Worm (Caenorhabditis elegans) whole organism, late embryonic: Measurements from ENCODE around the gene droe-4.

Experiments
- fkh-10 ChIP-seq: fragments of 150-350 bp; optimal IDR thresholded peaks from 2 replicates; lab custom pipeline; 2014; ENCODE audit warnings: missing biosample characterization, missing genetic modification reagents, missing genetic modification characterization
- tbx-2 ChIP-seq: sonication (generic microtip); optimal IDR thresholded peaks from 2 replicates; lab custom pipeline; 2016; ENCODE audit warnings: missing genetic modification characterization, missing compliant biosample characterization

DNA sequence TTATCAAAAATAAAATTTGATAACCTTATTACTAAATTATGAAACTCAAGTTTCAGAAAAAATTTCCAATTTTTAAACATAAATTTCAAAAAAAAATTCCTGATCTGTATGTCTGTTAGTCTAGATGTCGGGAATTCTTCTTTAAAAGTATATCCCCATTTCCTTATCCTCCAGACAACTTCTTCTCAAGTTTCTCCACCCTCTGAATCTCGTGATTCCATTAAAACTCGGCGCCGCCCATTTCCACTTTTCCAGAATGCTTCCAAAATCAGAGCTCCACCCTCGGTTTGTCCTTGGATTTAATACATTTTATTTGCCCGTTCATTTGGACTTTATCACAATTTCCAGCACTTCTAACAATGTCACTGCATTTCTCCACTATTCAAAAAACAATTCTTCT lies 41.2 kb downstream of the droe-4 start, which contains the start of gene ins-10:
- no peak for TF ChIP-seq fkh-10 (GFP tag; lab: Kevin White, UChicago)
- no peak for TF ChIP-seq tbx-2 (tag; lab: Kevin White, UChicago)
